Worm (Caenorhabditis elegans) whole organism, L4 larva: ENCODE measurements around the gene F56A8.5.

Source experiments
- attf-4 ChIP-seq: sonication (generic microtip); optimal IDR thresholded peaks from 3 replicates; lab custom pipeline; 2017; ENCODE audit warnings: missing biosample characterization, missing genetic modification characterization
- ceh-28 ChIP-seq: fragments of 150-350 bp; optimal IDR thresholded peaks from 2 replicates; lab custom pipeline; 2014; ENCODE audit warnings: missing biosample characterization, missing genetic modification reagents, missing genetic modification characterization
- ceh-44 ChIP-seq: fragments of 200-800 bp; sonication (Bioruptor generic); IDR thresholded peaks from 2 replicates; pipeline ENCODE4 v1.3.6; 2022; ENCODE audit warnings: missing genetic modification reagents, missing genetic modification characterization, missing compliant biosample characterization
- ces-1 ChIP-seq: fragments of 150-350 bp; sonication (generic microtip); optimal IDR thresholded peaks from 4 replicates; lab custom pipeline; 2014; ENCODE audit warnings: missing biosample characterization, missing genetic modification reagents, missing genetic modification characterization
- daf-12 ChIP-seq: fragments of 150-350 bp; optimal IDR thresholded peaks from 2 replicates; lab custom pipeline; 2014; ENCODE audit warnings: missing biosample characterization, missing genetic modification reagents, missing genetic modification characterization
- daf-16 ChIP-seq, 3 experiments: sonication (generic microtip); optimal IDR thresholded peaks; 2 replicates each; lab custom pipeline; 2016 to 2017; ENCODE audit warnings: missing genetic modification characterization in 3 of 3, missing genetic modification reagents in 3 of 3, mild to moderate bottlenecking in 2 of 3, missing compliant biosample characterization in 2 of 3, missing biosample characterization in 1 of 3, moderate library complexity in 1 of 3
- daf-8 ChIP-seq: fragments of 200-800 bp; sonication (Bioruptor generic); IDR thresholded peaks from 2 replicates; pipeline ENCODE4 v1.3.6; 2022; ENCODE audit warnings: missing genetic modification characterization, missing compliant biosample characterization
- dmd-6 ChIP-seq: fragments of 200-800 bp; sonication (Bioruptor generic); IDR thresholded peaks from 2 replicates; pipeline ENCODE4 v1.3.6; 2022; ENCODE audit warnings: missing genetic modification reagents, missing genetic modification characterization, missing compliant biosample characterization
- dmd-9 ChIP-seq: fragments of 200-800 bp; sonication (Bioruptor generic); IDR thresholded peaks from 2 replicates; pipeline ENCODE4 v1.3.6; 2022; ENCODE audit warnings: missing genetic modification reagents, missing genetic modification characterization, missing compliant biosample characterization
- dpl-1 ChIP-seq: fragments of 150-350 bp; optimal IDR thresholded peaks from 2 replicates; lab custom pipeline; 2014; ENCODE audit warnings: missing biosample characterization, missing genetic modification reagents, missing genetic modification characterization
- dve-1 ChIP-seq: sonication (generic microtip); optimal IDR thresholded peaks from 2 replicates; lab custom pipeline; 2017; ENCODE audit warnings: antibody characterized with exemption, mild to moderate bottlenecking, missing genetic modification characterization, missing compliant biosample characterization; ENCODE audit not compliant: insufficient read depth
- egl-43 ChIP-seq: fragments of 200-800 bp; sonication (Bioruptor generic); IDR thresholded peaks from 2 replicates; pipeline ENCODE4 v1.3.6; 2022; ENCODE audit warnings: missing genetic modification reagents, missing genetic modification characterization, missing compliant biosample characterization
- fos-1 ChIP-seq: fragments of 150-350 bp; optimal IDR thresholded peaks from 2 replicates; lab custom pipeline; 2014; ENCODE audit warnings: missing biosample characterization, missing genetic modification characterization
- hif-1 ChIP-seq, 2 experiments: sonication (generic microtip); optimal IDR thresholded peaks; 2 replicates each; lab custom pipeline; 2016 to 2017; ENCODE audit warnings: missing compliant biosample characterization in 2 of 2, missing genetic modification characterization in 2 of 2, missing genetic modification reagents in 2 of 2, missing genotype in 2 of 2, mild to moderate bottlenecking in 1 of 2
- hlh-30 ChIP-seq: sonication (generic microtip); optimal IDR thresholded peaks from 2 replicates; lab custom pipeline; 2017; ENCODE audit warnings: antibody characterized with exemption, mild to moderate bottlenecking, missing genetic modification characterization, missing compliant biosample characterization; ENCODE audit not compliant: insufficient read depth
- hmg-1.1 ChIP-seq: fragments of 200-800 bp; sonication (Bioruptor generic); IDR thresholded peaks from 2 replicates; pipeline ENCODE4 v1.3.6; 2022; ENCODE audit warnings: missing genetic modification reagents, missing genetic modification characterization, missing compliant biosample characterization
- lin-15B ChIP-seq: fragments of 150-350 bp; sonication (generic microtip); optimal IDR thresholded peaks from 3 replicates; lab custom pipeline; 2014; ENCODE audit warnings: missing biosample characterization, missing genetic modification characterization
- lin-38 ChIP-seq: fragments of 200-800 bp; sonication (Bioruptor generic); IDR thresholded peaks from 2 replicates; pipeline ENCODE4 v1.3.6; 2022; ENCODE audit warnings: missing genetic modification reagents, missing genetic modification characterization, missing compliant biosample characterization
- lsy-2 ChIP-seq, 2 experiments: fragments of 150-350 bp in 1 of 2; sonication (generic microtip) in 1 of 2; optimal IDR thresholded peaks; 2 replicates each; lab custom pipeline; 2014 to 2017; ENCODE audit warnings: missing biosample characterization in 2 of 2, missing genetic modification characterization in 2 of 2
- madf-9 ChIP-seq: fragments of 200-800 bp; sonication (Bioruptor generic); conservative IDR thresholded peaks from 2 replicates; pipeline ENCODE4 v1.3.6; 2022; ENCODE audit warnings: missing genetic modification reagents, missing genetic modification characterization, missing compliant biosample characterization
- mep-1 ChIP-seq: fragments of 150-350 bp; sonication (generic microtip); optimal IDR thresholded peaks from 3 replicates; lab custom pipeline; 2014; ENCODE audit warnings: missing biosample characterization, missing genetic modification characterization
- nhr-102 ChIP-seq: sonication (generic microtip); optimal IDR thresholded peaks from 2 replicates; lab custom pipeline; 2016; ENCODE audit warnings: mild to moderate bottlenecking, missing genetic modification characterization, moderate library complexity, missing compliant biosample characterization
- nhr-11 ChIP-seq: fragments of 150-350 bp; optimal IDR thresholded peaks from 2 replicates; lab custom pipeline; 2014; ENCODE audit warnings: missing biosample characterization, missing genetic modification characterization
- nhr-28 ChIP-seq: fragments of 150-350 bp; optimal IDR thresholded peaks from 2 replicates; lab custom pipeline; 2014; ENCODE audit warnings: missing biosample characterization, missing genetic modification characterization
- nhr-41 ChIP-seq: fragments of 200-800 bp; sonication (Bioruptor generic); IDR thresholded peaks from 2 replicates; pipeline ENCODE4 v1.3.6; 2022; ENCODE audit warnings: missing genetic modification reagents, missing genetic modification characterization, missing compliant biosample characterization
- nhr-42 ChIP-seq: fragments of 200-800 bp; sonication (Bioruptor generic); IDR thresholded peaks from 2 replicates; pipeline ENCODE4 v1.3.6; 2022; ENCODE audit warnings: missing genetic modification characterization, missing compliant biosample characterization
- nhr-77 ChIP-seq: fragments of 150-350 bp; optimal IDR thresholded peaks from 2 replicates; lab custom pipeline; 2014; ENCODE audit warnings: missing biosample characterization, missing genetic modification characterization
- pqm-1 ChIP-seq: sonication (generic microtip); optimal IDR thresholded peaks from 2 replicates; lab custom pipeline; 2017; ENCODE audit warnings: missing biosample characterization, missing genetic modification characterization
- spr-3 ChIP-seq: fragments of 200-800 bp; sonication (Bioruptor generic); optimal IDR thresholded peaks from 2 replicates; lab custom pipeline; 2018; ENCODE audit warnings: mild to moderate bottlenecking, missing genetic modification characterization, missing compliant biosample characterization
- unc-130 ChIP-seq: sonication (generic microtip); optimal IDR thresholded peaks from 2 replicates; lab custom pipeline; 2016; ENCODE audit warnings: missing genetic modification reagents, missing genetic modification characterization, missing compliant biosample characterization
- unc-62 ChIP-seq, 3 experiments: fragments of 150-350 bp in 1 of 3; sonication (generic microtip); optimal IDR thresholded peaks in 2 of 3; peaks in 1 of 3; 1 replicate in 1 of 3; 2 replicates in 2 of 3; lab custom pipeline; 2014 to 2017; ENCODE audit warnings: missing biosample characterization in 3 of 3, missing genetic modification characterization in 3 of 3, missing genetic modification reagents in 3 of 3, missing genotype in 1 of 3
- zag-1 ChIP-seq: fragments of 150-350 bp; optimal IDR thresholded peaks from 2 replicates; lab custom pipeline; 2014; ENCODE audit warnings: missing biosample characterization, missing genetic modification characterization

The F56A8.5 gene

DNA sequence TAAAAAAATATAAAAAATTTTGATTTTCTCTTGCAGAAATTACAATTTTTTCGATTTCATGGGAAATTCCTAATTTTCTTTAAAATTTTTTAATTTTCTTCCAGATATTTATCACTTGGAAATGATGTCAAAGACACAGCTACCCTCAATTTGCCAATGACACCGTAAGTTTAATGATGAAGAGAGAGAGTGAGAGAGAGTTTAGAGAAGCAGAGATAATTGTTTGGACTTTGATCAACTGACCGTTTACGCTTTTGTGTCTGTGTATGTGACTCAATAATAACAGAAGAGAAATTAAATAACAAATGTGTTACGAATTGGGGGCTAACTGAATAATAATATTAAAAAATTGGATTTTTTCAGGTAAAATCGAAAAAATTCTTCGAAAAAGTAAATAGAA is 44.9 kb downstream of the F56A8.5 start:
- no peak for TF ChIP-seq nhr-42
- no peak for TF ChIP-seq fos-1 (tag; lab: Kevin White, UChicago)
- peak in 1 of 2 experiments; percentile 30 for TF ChIP-seq lsy-2 (tag; optimal IDR thresholded peaks at IDR 0.05; lab: Kevin White, UChicago)
- no peak for TF ChIP-seq egl-43 (GFP tag; lab: Robert Waterston, UW)
- TF ChIP-seq mep-1 (tag; lab: Kevin White, UChicago): peak; percentile 6
- no peak for TF ChIP-seq nhr-41 (GFP tag; lab: Robert Waterston, UW)
- peak; percentile 66 for TF ChIP-seq dve-1 (tag; lab: Kevin White, UChicago)
- no peak for TF ChIP-seq pqm-1
- TF ChIP-seq madf-9 (GFP tag; lab: Robert Waterston, UW): no peak
- TF ChIP-seq ceh-28 (tag; lab: Kevin White, UChicago): no peak
- TF ChIP-seq nhr-28 (tag; lab: Kevin White, UChicago): peak; percentile 40
- TF ChIP-seq hlh-30 (tag; lab: Kevin White, UChicago): peak; percentile 69
- no peak for TF ChIP-seq hif-1 (tag; optimal IDR thresholded peaks at IDR 0.05; lab: Kevin White, UChicago)
- no peak for TF ChIP-seq daf-16 (GFP tag; optimal IDR thresholded peaks at IDR 0.05; lab: Kevin White, UChicago)
- peak; percentile 83 for TF ChIP-seq daf-16 (tag; optimal IDR thresholded peaks at IDR 0.05; lab: Kevin White, UChicago)
- peak; percentile 67 for TF ChIP-seq nhr-77 (tag; lab: Kevin White, UChicago)
- TF ChIP-seq unc-130 (GFP tag; lab: Kevin White, UChicago): no peak
- no peak for TF ChIP-seq lin-38
- no peak for TF ChIP-seq hmg-1.1 (GFP tag; lab: Robert Waterston, UW)
- TF ChIP-seq spr-3 (GFP tag; lab: Kevin White, UChicago): no peak
- TF ChIP-seq nhr-102 (tag; lab: Kevin White, UChicago): no peak
- TF ChIP-seq ceh-44 (GFP tag; lab: Robert Waterston, UW): no peak
- TF ChIP-seq, all 104 proteins: peak for 7

ce11 chrIII:13313788-13314187 is 48.1 kb downstream of the F56A8.5 start, which contains the start of gene Y43F4B.10:
Y43F4B.10 (plus strand) TSS chrIII:13314068.
- TF ChIP-seq dpl-1 (peak; percentile 54), hlh-30 (tag; lab: Kevin White, UChicago) (peak; percentile 27), nhr-28 (tag; lab: Kevin White, UChicago) (peak; percentile 11), daf-8 (GFP tag; lab: Robert Waterston, UW) (no peak), lsy-2 (tag; optimal IDR thresholded peaks at IDR 0.05; lab: Kevin White, UChicago) (peak in 1 of 2 experiments; percentile 55), lin-38 (peak; percentile 65), dve-1 (tag; lab: Kevin White, UChicago) (peak; percentile 8), mep-1 (tag; lab: Kevin White, UChicago) (peak; percentile 7), zag-1 (tag; lab: Kevin White, UChicago) (no peak), dmd-9 (no peak)

ce11 chrIII:13314636-13315035 is 49.0 kb downstream of the F56A8.5 start:
- TF ChIP-seq attf-4 (tag; lab: Kevin White, UChicago) (no peak), zag-1 (tag; lab: Kevin White, UChicago) (no peak), dmd-6 (GFP tag; lab: Robert Waterston, UW) (no peak), ces-1 (GFP tag; lab: Kevin White, UChicago) (no peak), daf-12 (tag; lab: Kevin White, UChicago) (no peak), lin-15B (tag; lab: Kevin White, UChicago) (no peak), nhr-11 (tag; lab: Kevin White, UChicago) (no peak)
- TF ChIP-seq, all 104 proteins: peak for 0

DNA sequence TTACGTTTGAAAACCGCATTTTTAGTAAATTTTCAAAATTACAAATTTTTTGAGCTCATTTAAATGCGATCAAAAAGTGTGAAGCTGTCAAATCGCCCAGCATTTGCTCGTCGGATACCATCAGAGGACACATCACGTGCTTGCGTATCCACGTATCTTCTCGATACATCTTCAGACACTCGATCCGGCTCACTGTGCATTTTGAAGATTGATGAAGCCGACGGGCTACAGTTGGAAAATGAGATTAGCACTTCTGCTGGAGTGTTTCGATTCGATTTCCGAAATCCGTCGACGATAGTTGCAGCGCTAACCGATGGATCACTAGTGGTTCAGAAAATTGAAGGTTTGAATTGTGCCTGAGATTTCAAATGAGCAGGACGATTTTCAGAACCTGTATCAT is 49.4 kb downstream of the F56A8.5 start, which contains the start of gene dph-7:
Gene dph-7, plus strand, starts transcription at position 53 of the 400 bp plus-strand sequence.
- TF ChIP-seq nhr-28 (tag; lab: Kevin White, UChicago) (no peak), unc-62 (GFP tag; optimal IDR thresholded peaks at IDR 0.05 in 1 of 2; lab: Kevin White, UChicago) (peak in 1 of 2 experiments; percentile 91), unc-62 (tag; optimal IDR thresholded peaks at IDR 0.05; lab: Kevin White, UChicago) (no peak)
